Fruit fly (Drosophila melanogaster): ENCODE data around the gene Srx.

- TF ChIP-seq oc (tag; optimal IDR thresholded peaks at IDR 0.05): no peak
- TF ChIP-seq CG8944 (GFP tag; optimal IDR thresholded peaks at IDR 0.05): no peak
- no peak for TF ChIP-seq HmgZ (tag; optimal IDR thresholded peaks at IDR 0.05)
- no peak for TF ChIP-seq odd (GFP tag; optimal IDR thresholded peaks at IDR 0.05)
- TF ChIP-seq unc-4 (GFP tag; IDR thresholded peaks at IDR 0.05; ENCODE audit: partially characterized antibody): no peak
- no peak for TF ChIP-seq slou (GFP tag; optimal IDR thresholded peaks at IDR 0.05)
- no peak for TF ChIP-seq CoRest (tag; optimal IDR thresholded peaks at IDR 0.05)
- no peak for TF ChIP-seq E2f2 (GFP tag; IDR thresholded peaks at IDR 0.05)
- no peak for TF ChIP-seq vfl (GFP tag; optimal IDR thresholded peaks at IDR 0.05)
- TF ChIP-seq Fer1 (GFP tag; optimal IDR thresholded peaks at IDR 0.05): no peak
- TF ChIP-seq psq (GFP tag; optimal IDR thresholded peaks at IDR 0.05): no peak
Measured at dm6 chrX:17857809-17858208, 1.0 kb downstream of the Srx start.
